Worm (Caenorhabditis elegans) whole organism, mixed stage, embryonic: ENCODE results near the gene R09E10.13.
"Not testable (repeated sequence)": the region's sequence is repeated elsewhere in the genome, so short reads cannot be mapped to it uniquely, and the experiment has no call there.

Source experiments
- M03D4.4 ChIP-seq: sonication (generic microtip); optimal IDR thresholded peaks from 2 replicates; lab custom pipeline; 2017; ENCODE audit warnings: mild to moderate bottlenecking, missing genetic modification characterization, missing compliant biosample characterization
- bed-3 ChIP-seq: fragments of 200-800 bp; sonication (Bioruptor generic); optimal IDR thresholded peaks from 3 replicates; lab custom pipeline; 2018; ENCODE audit warnings: mild to moderate bottlenecking, missing genetic modification characterization, moderate library complexity, missing compliant biosample characterization
- blmp-1 ChIP-seq: fragments of 150-350 bp; optimal IDR thresholded peaks from 2 replicates; lab custom pipeline; 2014; ENCODE audit warnings: missing biosample characterization, missing genetic modification characterization
- ceh-43 ChIP-seq: fragments of 200-800 bp; sonication (Bioruptor generic); optimal IDR thresholded peaks from 2 replicates; lab custom pipeline; 2018; ENCODE audit warnings: mild to moderate bottlenecking, missing genetic modification characterization, moderate library complexity, missing compliant biosample characterization
- ceh-83 ChIP-seq: fragments of 200-800 bp; sonication (Bioruptor generic); optimal IDR thresholded peaks from 2 replicates; lab custom pipeline; 2018; ENCODE audit warnings: mild to moderate bottlenecking, missing genetic modification characterization, missing compliant biosample characterization
- ces-1 ChIP-seq: fragments of 150-350 bp; optimal IDR thresholded peaks from 2 replicates; lab custom pipeline; 2014; ENCODE audit warnings: missing biosample characterization, missing genetic modification reagents, missing genetic modification characterization
- cnd-1 ChIP-seq: fragments of 200-800 bp; sonication (Bioruptor generic); optimal IDR thresholded peaks from 2 replicates; lab custom pipeline; 2018; ENCODE audit warnings: mild to moderate bottlenecking, missing genetic modification characterization, missing compliant biosample characterization
- drap-1 ChIP-seq: fragments of 200-800 bp; sonication (Bioruptor generic); optimal IDR thresholded peaks from 3 replicates; lab custom pipeline; 2018; ENCODE audit warnings: mild to moderate bottlenecking, missing genetic modification characterization, missing compliant biosample characterization
- elt-1 ChIP-seq: sonication (generic microtip); optimal IDR thresholded peaks from 2 replicates; lab custom pipeline; 2017; ENCODE audit warnings: missing genetic modification characterization, mild to moderate bottlenecking, missing compliant biosample characterization, antibody characterized with exemption, moderate library complexity, borderline replicate concordance; ENCODE audit not compliant: insufficient read depth
- elt-3 ChIP-seq: fragments of 150-350 bp; optimal IDR thresholded peaks from 2 replicates; lab custom pipeline; 2014; ENCODE audit warnings: missing biosample characterization, missing genetic modification characterization
- flh-1 ChIP-seq: fragments of 200-800 bp; sonication (Bioruptor generic); optimal IDR thresholded peaks from 2 replicates; lab custom pipeline; 2018; ENCODE audit warnings: mild to moderate bottlenecking, missing genetic modification characterization, moderate library complexity, missing compliant biosample characterization
- ham-2 ChIP-seq: fragments of 200-800 bp; sonication (Bioruptor generic); optimal IDR thresholded peaks from 2 replicates; lab custom pipeline; 2018; ENCODE audit warnings: mild to moderate bottlenecking, missing genetic modification characterization, missing compliant biosample characterization
- hlh-1 ChIP-seq: fragments of 150-350 bp; optimal IDR thresholded peaks from 2 replicates; lab custom pipeline; 2014; ENCODE audit warnings: missing biosample characterization, missing genetic modification reagents, missing genetic modification characterization
- lin-13 ChIP-seq: fragments of 150-350 bp; optimal IDR thresholded peaks from 2 replicates; lab custom pipeline; 2014; ENCODE audit warnings: missing biosample characterization, missing genetic modification characterization
- lin-32 ChIP-seq: fragments of 200-800 bp; sonication (Bioruptor generic); optimal IDR thresholded peaks from 2 replicates; lab custom pipeline; 2018; ENCODE audit warnings: mild to moderate bottlenecking, missing genetic modification characterization, missing compliant biosample characterization
- lsy-2 ChIP-seq: fragments of 150-350 bp; optimal IDR thresholded peaks from 2 replicates; lab custom pipeline; 2014; ENCODE audit warnings: missing biosample characterization, missing genetic modification characterization
- mep-1 ChIP-seq: fragments of 150-350 bp; optimal IDR thresholded peaks from 2 replicates; lab custom pipeline; 2017; ENCODE audit warnings: missing biosample characterization, missing genetic modification reagents, missing genetic modification characterization, inconsistent platforms
- mls-2 ChIP-seq: sonication (generic microtip); optimal IDR thresholded peaks from 2 replicates; lab custom pipeline; 2016; ENCODE audit warnings: mild to moderate bottlenecking, missing genetic modification characterization, moderate library complexity, missing compliant biosample characterization
- nhr-12 ChIP-seq: fragments of 150-350 bp; optimal IDR thresholded peaks from 2 replicates; lab custom pipeline; 2014; ENCODE audit warnings: missing biosample characterization, missing genetic modification characterization
- nhr-237 ChIP-seq: fragments of 150-350 bp; optimal IDR thresholded peaks from 2 replicates; lab custom pipeline; 2014; ENCODE audit warnings: missing biosample characterization, missing genetic modification characterization
- nhr-28 ChIP-seq: fragments of 150-350 bp; optimal IDR thresholded peaks from 2 replicates; lab custom pipeline; 2014; ENCODE audit warnings: missing biosample characterization, missing genetic modification characterization
- nhr-76 ChIP-seq: sonication (generic microtip); optimal IDR thresholded peaks from 2 replicates; lab custom pipeline; 2017; ENCODE audit warnings: missing biosample characterization, missing genetic modification characterization
- sem-2 ChIP-seq: fragments of 200-800 bp; sonication (Bioruptor generic); optimal IDR thresholded peaks from 2 replicates; lab custom pipeline; 2018; ENCODE audit warnings: mild to moderate bottlenecking, missing genetic modification characterization, missing compliant biosample characterization
- snpc-4 ChIP-seq: fragments of 150-350 bp; optimal IDR thresholded peaks from 2 replicates; lab custom pipeline; 2014; ENCODE audit warnings: missing biosample characterization, missing genetic modification characterization
- tbx-8 ChIP-seq: fragments of 200-800 bp; sonication (Bioruptor generic); optimal IDR thresholded peaks from 2 replicates; lab custom pipeline; 2018; ENCODE audit warnings: mild to moderate bottlenecking, missing genetic modification characterization, moderate library complexity, missing compliant biosample characterization
- unc-120 ChIP-seq: sonication (generic microtip); optimal IDR thresholded peaks from 2 replicates; lab custom pipeline; 2017; ENCODE audit warnings: missing genetic modification characterization, missing compliant biosample characterization; ENCODE audit not compliant: poor library complexity, severe bottlenecking
- unc-39 ChIP-seq: fragments of 150-350 bp; optimal IDR thresholded peaks from 2 replicates; lab custom pipeline; 2014; ENCODE audit warnings: missing biosample characterization, missing genetic modification characterization
- unc-62 ChIP-seq: fragments of 150-350 bp; optimal IDR thresholded peaks from 2 replicates; lab custom pipeline; 2014; ENCODE audit warnings: missing biosample characterization, missing genetic modification reagents, missing genetic modification characterization
- zip-8 ChIP-seq: fragments of 150-350 bp; optimal IDR thresholded peaks from 2 replicates; lab custom pipeline; 2014; ENCODE audit warnings: missing biosample characterization, missing genetic modification characterization
- ztf-11 ChIP-seq: fragments of 150-350 bp; optimal IDR thresholded peaks from 2 replicates; lab custom pipeline; 2014; ENCODE audit warnings: missing biosample characterization, missing genetic modification characterization

The R09E10.13 gene

DNA sequence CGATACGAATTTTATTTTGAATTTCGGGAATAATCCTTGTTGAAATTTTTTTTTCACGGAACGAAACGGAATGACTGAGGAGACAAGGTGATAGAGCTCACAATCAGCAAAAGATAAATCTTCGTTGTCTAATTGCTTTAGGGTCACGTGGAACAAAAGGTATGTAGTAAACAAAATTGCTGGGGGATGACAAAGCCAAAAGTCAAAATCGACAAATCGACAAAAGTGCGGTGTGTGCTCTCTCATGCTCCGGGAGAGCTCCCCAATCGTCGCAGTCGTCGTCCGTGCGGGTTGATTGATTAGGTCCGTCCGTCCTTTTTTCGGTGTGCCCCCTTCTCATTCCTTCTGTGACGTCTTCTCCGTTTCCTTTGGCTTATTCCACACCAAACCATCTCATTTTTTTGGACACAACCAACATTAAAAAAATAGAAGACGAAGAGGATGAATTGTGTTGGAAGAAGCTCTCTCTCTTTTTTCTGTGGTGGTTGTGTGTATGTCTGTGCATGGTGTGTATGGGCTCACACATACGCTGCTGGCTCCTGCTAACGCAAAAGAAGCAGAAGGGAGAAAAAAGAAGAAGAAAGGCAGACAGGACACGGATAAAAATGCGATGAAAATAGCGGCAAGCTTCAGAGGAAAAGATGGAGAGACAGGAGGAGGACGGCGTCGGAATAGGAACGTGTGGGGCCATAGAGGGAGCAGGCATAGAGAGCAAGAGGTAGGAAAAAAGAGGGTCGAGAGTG, 46.8 kb upstream of the R09E10.13 start:
- TF ChIP-seq elt-3 (tag; lab: Kevin White, UChicago) (no peak), ces-1 (GFP tag; lab: Kevin White, UChicago) (peak; percentile 14)

ce11 chrIV:10339701-10340100, 44.8 kb upstream of the R09E10.13 start:
- TF ChIP-seq unc-120 (no peak), blmp-1 (tag; lab: Kevin White, UChicago) (no peak), sem-2 (GFP tag; lab: Kevin White, UChicago) (no peak), ham-2 (GFP tag; lab: Kevin White, UChicago) (no peak), ceh-83 (GFP tag; lab: Kevin White, UChicago) (no peak), nhr-12 (tag; lab: Kevin White, UChicago) (no peak), unc-62 (no peak), drap-1 (GFP tag; lab: Kevin White, UChicago) (no peak), flh-1 (no peak), ztf-11 (tag; lab: Kevin White, UChicago) (no peak), mep-1 (tag; lab: Kevin White, UChicago) (no peak)

ce11 chrIV:10337286-10337685, 42.3 kb upstream of the R09E10.13 start:
- TF ChIP-seq lin-32 (no peak), nhr-28 (tag; lab: Kevin White, UChicago) (no peak), lsy-2 (tag; lab: Kevin White, UChicago) (no peak), sem-2 (GFP tag; lab: Kevin White, UChicago) (no peak), ceh-43 (GFP tag; lab: Kevin White, UChicago) (no peak), elt-1 (tag; lab: Kevin White, UChicago) (no peak), unc-62 (no peak), flh-1 (no peak), ceh-83 (GFP tag; lab: Kevin White, UChicago) (no peak), zip-8 (tag; lab: Kevin White, UChicago) (no peak), tbx-8 (GFP tag; lab: Kevin White, UChicago) (no peak), cnd-1 (no peak), ztf-11 (tag; lab: Kevin White, UChicago) (no peak), nhr-237 (no peak), mep-1 (tag; lab: Kevin White, UChicago) (no peak), nhr-76 (tag; lab: Kevin White, UChicago) (no peak), elt-3 (tag; lab: Kevin White, UChicago) (no peak), hlh-1 (no peak), bed-3 (GFP tag; lab: Kevin White, UChicago) (no peak), snpc-4 (tag; lab: Kevin White, UChicago) (no peak)

DNA sequence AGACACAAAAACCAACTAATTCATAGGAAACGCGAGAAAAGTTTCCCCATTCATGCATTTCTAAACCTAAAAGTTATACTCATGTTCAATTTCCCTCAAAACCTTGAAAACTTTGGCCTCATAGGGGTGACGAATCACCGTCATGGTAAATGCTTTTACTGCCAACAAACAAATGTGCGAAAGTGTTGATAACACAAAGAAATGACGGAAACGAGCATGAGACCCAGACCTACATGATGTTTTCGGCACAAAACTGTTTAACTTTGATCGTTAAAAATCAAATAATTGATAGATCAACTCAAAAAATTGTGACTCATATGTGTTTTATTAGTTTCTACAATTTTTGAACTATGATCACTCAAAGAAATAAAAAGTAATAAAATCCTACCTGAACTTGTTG, 36.9 kb upstream of the R09E10.13 start:
- TF ChIP-seq sem-2 (GFP tag; lab: Kevin White, UChicago) (no peak), ceh-43 (GFP tag; lab: Kevin White, UChicago) (no peak)

- TF ChIP-seq drap-1 (GFP tag; lab: Kevin White, UChicago) (no peak), ham-2 (GFP tag; lab: Kevin White, UChicago) (peak; percentile 57), ces-1 (GFP tag; lab: Kevin White, UChicago) (no peak)
Measured at ce11 chrIV:10330962-10331361, 36.0 kb upstream of the R09E10.13 start.

ce11 chrIV:10322650-10323049, 27.7 kb upstream of the R09E10.13 start, which contains the start of gene R09E10.1:
TSS of gene R09E10.1 (minus strand) at chrIV:10322750.
- TF ChIP-seq unc-39 (tag; lab: Kevin White, UChicago); unc-62; flh-1: not testable (repeated sequence)

- TF ChIP-seq lin-13 (tag; lab: Kevin White, UChicago) (no peak), lin-32 (no peak), ceh-83 (GFP tag; lab: Kevin White, UChicago) (no peak), nhr-237 (no peak), cnd-1 (no peak), blmp-1 (tag; lab: Kevin White, UChicago) (no peak), drap-1 (GFP tag; lab: Kevin White, UChicago) (no peak), nhr-76 (tag; lab: Kevin White, UChicago) (no peak), snpc-4 (tag; lab: Kevin White, UChicago) (no peak), M03D4.4 (tag; lab: Kevin White, UChicago) (no peak), ham-2 (GFP tag; lab: Kevin White, UChicago) (no peak), unc-39 (tag; lab: Kevin White, UChicago) (no peak), mls-2 (tag; lab: Kevin White, UChicago) (no peak), tbx-8 (GFP tag; lab: Kevin White, UChicago) (no peak), unc-62 (no peak), bed-3 (GFP tag; lab: Kevin White, UChicago) (no peak)
- TF ChIP-seq, all 35 proteins: peak for 0
Measured at ce11 chrIV:10318199-10318598, 23.3 kb upstream of the R09E10.13 start, which contains the start of gene R09E10.2. TSS of gene R09E10.2 (minus strand) at chrIV:10318299.
